Worm (Caenorhabditis elegans): Measurements from ENCODE around the gene acc-2.

Gene acc-2

DNA sequence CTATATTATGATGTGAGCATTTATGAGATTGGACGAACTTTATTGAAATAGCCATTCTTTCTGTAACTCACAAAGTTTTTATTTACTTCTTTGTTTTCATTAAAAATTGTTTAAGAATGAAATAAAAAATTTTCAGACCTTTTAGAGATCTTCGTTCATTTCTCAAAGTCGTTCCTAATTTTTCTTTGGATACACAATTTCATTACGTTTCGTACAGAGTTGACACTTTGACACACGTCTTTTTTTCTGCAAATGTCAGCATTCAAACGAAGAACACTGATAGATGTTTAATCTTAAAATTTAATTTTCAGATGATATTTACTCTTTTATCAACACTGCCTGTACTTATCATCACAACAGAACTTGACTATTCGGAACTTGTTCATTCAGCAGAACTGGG is at the start of gene acc-2:
acc-2 (plus strand) TSS at position 301 of the 400 bp plus-strand sequence.
- TF ChIP-seq R02D3.7 (tag; optimal IDR thresholded peaks at IDR 0.05) (no peak), unc-62 (GFP tag; optimal IDR thresholded peaks at IDR 0.05) (no peak), ama-1 (optimal IDR thresholded peaks at IDR 0.05) (no peak)

- no peak for TF ChIP-seq nhr-28 (tag; optimal IDR thresholded peaks at IDR 0.05)
- TF ChIP-seq fkh-10 (GFP tag; optimal IDR thresholded peaks at IDR 0.05), result no peak
- no peak for TF ChIP-seq nhr-11 (tag; optimal IDR thresholded peaks at IDR 0.05)
- no peak for TF ChIP-seq ceh-28 (tag; optimal IDR thresholded peaks at IDR 0.05)
- no peak for TF ChIP-seq nhr-77 (tag; optimal IDR thresholded peaks at IDR 0.05)
- TF ChIP-seq pqm-1 (tag; optimal IDR thresholded peaks at IDR 0.05), result no peak
- TF ChIP-seq nfya-1 (tag; optimal IDR thresholded peaks at IDR 0.05; ENCODE audit: insufficient read depth), result no peak
- TF ChIP-seq snpc-4 (tag; optimal IDR thresholded peaks at IDR 0.05), result no peak
- no peak for TF ChIP-seq ama-1 (optimal IDR thresholded peaks at IDR 0.05)
- TF ChIP-seq pha-4 (tag; optimal IDR thresholded peaks at IDR 0.05), result no peak
- no peak for TF ChIP-seq nhr-12 (tag; optimal IDR thresholded peaks at IDR 0.05)
- TF ChIP-seq elt-2 (tag; optimal IDR thresholded peaks at IDR 0.05), result no peak
- TF ChIP-seq fos-1 (tag; optimal IDR thresholded peaks at IDR 0.05), result no peak
- no peak for TF ChIP-seq elt-1 (tag; optimal IDR thresholded peaks at IDR 0.05)
- no peak for TF ChIP-seq nhr-23 (tag; optimal IDR thresholded peaks at IDR 0.05)
Measured at ce11 chrIV:8967990-8968389, 48.6 kb upstream of the acc-2 start, which contains the start of gene suex-2. Gene suex-2 (plus strand): TSS chrIV:8968290.

- peak; percentile 39 for TF ChIP-seq nfya-1 (tag; optimal IDR thresholded peaks at IDR 0.05; ENCODE audit: insufficient read depth)
- TF ChIP-seq hmg-11 (tag; optimal IDR thresholded peaks at IDR 0.05), result peak; percentile 32
- TF ChIP-seq nhr-28 (tag; optimal IDR thresholded peaks at IDR 0.05), result no peak
- no peak for TF ChIP-seq nhr-77 (tag; optimal IDR thresholded peaks at IDR 0.05)
- TF ChIP-seq tbx-2 (tag; optimal IDR thresholded peaks at IDR 0.05), result peak; percentile 24
- TF ChIP-seq nhr-23 (tag; optimal IDR thresholded peaks at IDR 0.05), result peak; percentile 60
- peak; percentile 74 for TF ChIP-seq snpc-4 (tag; optimal IDR thresholded peaks at IDR 0.05)
- TF ChIP-seq lin-15B (tag; optimal IDR thresholded peaks at IDR 0.05), result peak; percentile 71
- TF ChIP-seq daf-12 (tag; optimal IDR thresholded peaks at IDR 0.05), result no peak
- peak; percentile 55 for TF ChIP-seq elt-2 (tag; optimal IDR thresholded peaks at IDR 0.05)
- no peak for TF ChIP-seq nhr-11 (tag; optimal IDR thresholded peaks at IDR 0.05)
- TF ChIP-seq pha-4 (tag; optimal IDR thresholded peaks at IDR 0.05), result peak; percentile 72
- no peak for TF ChIP-seq egl-27 (tag; optimal IDR thresholded peaks at IDR 0.05)
- TF ChIP-seq elt-3 (tag; optimal IDR thresholded peaks at IDR 0.05), result no peak
- TF ChIP-seq nhr-76 (tag; optimal IDR thresholded peaks at IDR 0.05), result no peak
- no peak for TF ChIP-seq pqm-1 (tag; optimal IDR thresholded peaks at IDR 0.05)
- TF ChIP-seq nhr-25 (tag; optimal IDR thresholded peaks at IDR 0.05), result peak; percentile 52
- TF ChIP-seq sea-2 (GFP tag; optimal IDR thresholded peaks at IDR 0.05), result no peak
- TF ChIP-seq lsy-12 (tag; optimal IDR thresholded peaks at IDR 0.05), result peak; percentile 63
- peak in 1 of 2 experiments; percentile 27 for TF ChIP-seq eor-1 (tag; optimal IDR thresholded peaks at IDR 0.05)
- no peak for TF ChIP-seq ztf-4 (tag; optimal IDR thresholded peaks at IDR 0.05)
- TF ChIP-seq nhr-43 (tag; optimal IDR thresholded peaks at IDR 0.05; ENCODE audit: poor library complexity, severe bottlenecking), result peak; percentile 92
Measured at ce11 chrIV:8973249-8973958, 43.2 kb upstream of the acc-2 start, which contains the start of gene C53B4.3. Gene C53B4.3 (minus strand): TSS chrIV:8973712.

DNA sequence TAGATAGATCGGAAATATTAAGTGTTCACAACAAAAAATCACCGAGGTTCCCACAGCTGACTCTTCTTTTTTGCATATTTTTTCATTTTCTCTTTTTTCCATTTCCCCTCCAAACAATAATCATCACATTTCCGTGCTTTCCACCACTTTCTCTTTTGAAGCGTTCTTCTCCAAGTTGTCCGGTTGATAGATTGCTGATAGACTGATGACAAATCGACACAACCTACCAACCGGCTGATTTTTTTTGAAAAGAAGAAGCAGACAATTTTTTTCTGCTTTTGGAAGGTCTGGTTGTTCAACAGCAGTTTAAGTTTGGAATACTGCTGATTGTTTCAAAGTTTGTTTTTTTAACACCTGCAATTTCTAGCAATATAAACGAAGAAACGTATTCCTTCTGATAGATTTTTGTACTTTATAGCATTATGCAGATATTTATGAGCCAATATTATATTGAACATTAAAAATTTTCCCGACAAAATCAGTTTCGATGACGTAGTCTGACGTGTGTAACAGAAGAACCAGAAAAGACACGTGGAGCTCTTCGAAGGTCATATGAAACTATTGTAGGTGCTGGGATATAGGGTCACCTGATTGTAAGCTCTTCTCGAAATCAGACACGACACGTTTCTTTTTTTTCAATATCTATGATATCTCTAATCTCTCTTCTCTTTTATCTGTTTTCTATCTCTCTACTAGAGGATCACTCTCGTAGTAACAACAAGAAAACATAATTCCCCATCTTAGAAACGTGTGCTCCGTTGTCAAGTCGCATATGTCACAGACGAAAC is 41.8 kb upstream of the acc-2 start:
- no peak for TF ChIP-seq fos-1 (tag; optimal IDR thresholded peaks at IDR 0.05)
- peak; percentile 30 for TF ChIP-seq nfya-1 (tag; optimal IDR thresholded peaks at IDR 0.05; ENCODE audit: insufficient read depth)

ce11 chrIV:8975331-8975625 is 41.3 kb upstream of the acc-2 start, which contains the start of gene pdzd-8:
Gene pdzd-8 (plus strand): TSS chrIV:8975526.
- TF ChIP-seq pha-4 (tag; optimal IDR thresholded peaks at IDR 0.05) (no peak), lin-39 (tag; optimal IDR thresholded peaks at IDR 0.05) (no peak), unc-62 (GFP tag; optimal IDR thresholded peaks at IDR 0.05) (no peak), nhr-237 (tag; optimal IDR thresholded peaks at IDR 0.05) (no peak), elt-3 (tag; optimal IDR thresholded peaks at IDR 0.05) (no peak), lsy-12 (tag; optimal IDR thresholded peaks at IDR 0.05) (no peak), fkh-10 (GFP tag; optimal IDR thresholded peaks at IDR 0.05) (no peak), ztf-4 (tag; optimal IDR thresholded peaks at IDR 0.05) (no peak), pqm-1 (tag; optimal IDR thresholded peaks at IDR 0.05) (no peak), ceh-16 (tag; optimal IDR thresholded peaks at IDR 0.05) (no peak), sea-2 (GFP tag; optimal IDR thresholded peaks at IDR 0.05) (no peak), skn-1 (tag; optimal IDR thresholded peaks at IDR 0.05) (no peak)
